Fruit fly (Drosophila melanogaster) whole organism, embryonic: ENCODE results near the gene tinc.

Experiments
- Awh ChIP-seq: fragments of 200-800 bp; sonication (Bioruptor generic); IDR thresholded peaks from 2 replicates; pipeline ENCODE4, ENCODE4 v1.3.6; 2022; ENCODE audit warnings: missing biosample characterization, missing genetic modification characterization
- CG10147 ChIP-seq: fragments of 200-800 bp; sonication (Bioruptor generic); optimal IDR thresholded peaks from 2 replicates; lab custom pipeline; 2019; ENCODE audit warnings: missing biosample characterization, mild to moderate bottlenecking, missing genetic modification characterization, moderate library complexity
- CG10431 ChIP-seq: fragments of 200-800 bp; sonication (Bioruptor generic); optimal IDR thresholded peaks from 3 replicates; lab custom pipeline; 2018; ENCODE audit warnings: missing biosample characterization, mild to moderate bottlenecking, missing genetic modification characterization
- CG10462 ChIP-seq: fragments of 200-800 bp; sonication (Bioruptor generic); optimal IDR thresholded peaks from 2 replicates; lab custom pipeline; 2016; ENCODE audit warnings: missing biosample characterization, missing genetic modification characterization
- CG12942 ChIP-seq: fragments of 200-800 bp; sonication (Bioruptor generic); optimal IDR thresholded peaks from 3 replicates; lab custom pipeline; 2016; ENCODE audit warnings: missing biosample characterization, missing genetic modification characterization
- CG13624 ChIP-seq: fragments of 200-800 bp; sonication (Bioruptor generic); optimal IDR thresholded peaks from 2 replicates; lab custom pipeline; 2016; ENCODE audit warnings: missing biosample characterization, missing genetic modification characterization
- CG14050 ChIP-seq: fragments of 200-800 bp; sonication (Bioruptor generic); IDR thresholded peaks from 3 replicates; pipeline ENCODE4 v1.3.6; 2022; ENCODE audit warnings: missing biosample characterization, missing genetic modification characterization
- CG1603 ChIP-seq: fragments of 200-800 bp; sonication (Bioruptor generic); optimal IDR thresholded peaks from 2 replicates; lab custom pipeline; 2019; ENCODE audit warnings: missing biosample characterization, mild to moderate bottlenecking, missing genetic modification characterization, moderate library complexity
- CG17359 ChIP-seq: fragments of 200-800 bp; sonication (Bioruptor generic); optimal IDR thresholded peaks from 3 replicates; lab custom pipeline; 2018; ENCODE audit warnings: missing biosample characterization, mild to moderate bottlenecking, missing genetic modification characterization, moderate library complexity
- CG18619 ChIP-seq: fragments of 200-800 bp; sonication (Bioruptor generic); optimal IDR thresholded peaks from 3 replicates; lab custom pipeline; 2017; ENCODE audit warnings: missing biosample characterization, mild to moderate bottlenecking, missing genetic modification characterization
- CG2875 ChIP-seq: fragments of 200-800 bp; sonication (Bioruptor generic); optimal IDR thresholded peaks from 2 replicates; lab custom pipeline; 2017; ENCODE audit warnings: missing biosample characterization, mild to moderate bottlenecking, missing genetic modification characterization, missing genetic modification reagents
- CG32767 ChIP-seq: fragments of 200-800 bp; sonication (Bioruptor generic); IDR thresholded peaks from 2 replicates; pipeline ENCODE4 v1.3.6; 2022; ENCODE audit warnings: missing biosample characterization, missing genetic modification characterization
- CG4328 ChIP-seq: fragments of 200-800 bp; sonication (Bioruptor generic); optimal IDR thresholded peaks from 3 replicates; lab custom pipeline; 2017; ENCODE audit warnings: missing biosample characterization, missing genetic modification reagents, missing genetic modification characterization
- CG4360 ChIP-seq: fragments of 200-800 bp; sonication (Bioruptor generic); IDR thresholded peaks from 2 replicates; pipeline ENCODE4 v1.3.6; 2022; ENCODE audit warnings: missing biosample characterization, missing genetic modification characterization
- CG7987 ChIP-seq: fragments of 200-800 bp; sonication (Bioruptor generic); optimal IDR thresholded peaks from 2 replicates; lab custom pipeline; 2018; ENCODE audit warnings: missing biosample characterization, mild to moderate bottlenecking, missing genetic modification characterization, moderate library complexity
- CG9876 ChIP-seq: fragments of 200-800 bp; sonication (Bioruptor generic); optimal IDR thresholded peaks from 2 replicates; lab custom pipeline; 2016; ENCODE audit warnings: missing biosample characterization, missing genetic modification characterization
- CG9932 ChIP-seq: fragments of 200-800 bp; sonication (Bioruptor generic); IDR thresholded peaks from 2 replicates; pipeline ENCODE4 v1.3.6; 2022; ENCODE audit warnings: missing biosample characterization, missing genetic modification characterization
- D19B ChIP-seq: fragments of 200-800 bp; sonication (Bioruptor generic); optimal IDR thresholded peaks from 2 replicates; lab custom pipeline; 2017; ENCODE audit warnings: missing biosample characterization, mild to moderate bottlenecking, missing genetic modification characterization
- ERR ChIP-seq: fragments of 200-800 bp; sonication (Bioruptor generic); optimal IDR thresholded peaks from 2 replicates; lab custom pipeline; 2016; ENCODE audit warnings: missing biosample characterization, missing genetic modification characterization
- Eip74EF ChIP-seq, 2 experiments: fragments of 200-800 bp in 1 of 2; fragments of >200 bp in 1 of 2; sonication (Bioruptor generic) in 1 of 2; optimal IDR thresholded peaks; 2 replicates each; lab custom pipeline; 2017 to 2019; ENCODE audit warnings: missing biosample characterization in 2 of 2, missing genetic modification characterization in 2 of 2, mild to moderate bottlenecking in 1 of 2, moderate library complexity in 1 of 2
- Fer1 ChIP-seq: fragments of 200-800 bp; sonication (Bioruptor generic); optimal IDR thresholded peaks from 2 replicates; lab custom pipeline; 2017; ENCODE audit warnings: missing biosample characterization, mild to moderate bottlenecking, missing genetic modification characterization
- GATAe ChIP-seq: fragments of 200-800 bp; sonication (Bioruptor generic); conservative IDR thresholded peaks from 2 replicates; pipeline ENCODE4 v1.3.6; 2022; ENCODE audit warnings: missing biosample characterization, missing genetic modification characterization
- HLH4C ChIP-seq: fragments of 200-800 bp; sonication (Bioruptor generic); IDR thresholded peaks from 3 replicates; pipeline ENCODE4 v1.3.6; 2022; ENCODE audit warnings: missing biosample characterization, missing genetic modification characterization; ENCODE audit not compliant: partially characterized antibody
- HLH54F ChIP-seq: fragments of 200-800 bp; sonication (Bioruptor generic); optimal IDR thresholded peaks from 3 replicates; lab custom pipeline; 2016; ENCODE audit warnings: missing biosample characterization, missing genetic modification characterization
- Hand ChIP-seq: fragments of 200-800 bp; sonication (Bioruptor generic); optimal IDR thresholded peaks from 2 replicates; lab custom pipeline; 2017; ENCODE audit warnings: mild to moderate bottlenecking, missing biosample characterization, missing genetic modification reagents, missing genetic modification characterization
- Six4 ChIP-seq: fragments of 200-800 bp; sonication (Bioruptor generic); optimal IDR thresholded peaks from 2 replicates; lab custom pipeline; 2016; ENCODE audit warnings: missing biosample characterization, missing genetic modification characterization
- Trl ChIP-seq, 3 experiments: fragments of >200 bp in 2 of 3; fragments of 200-800 bp in 1 of 3; sonication (Bioruptor generic) in 1 of 3; optimal IDR thresholded peaks; 2 replicates in 1 of 3; 3 replicates in 2 of 3; lab custom pipeline; 2016 to 2017; ENCODE audit warnings: missing biosample characterization in 1 of 3, missing genetic modification characterization in 1 of 3
- ab ChIP-seq: fragments of 200-800 bp; sonication (Bioruptor generic); optimal IDR thresholded peaks from 2 replicates; lab custom pipeline; 2016; ENCODE audit warnings: missing biosample characterization, missing genetic modification characterization
- amos ChIP-seq: fragments of 200-800 bp; sonication (Bioruptor generic); IDR thresholded peaks from 2 replicates; pipeline ENCODE4 v1.3.6; 2022; ENCODE audit warnings: missing biosample characterization, missing genetic modification characterization; ENCODE audit not compliant: partially characterized antibody
- ash1 ChIP-seq: fragments of 200-800 bp; sonication (Bioruptor generic); optimal IDR thresholded peaks from 2 replicates; lab custom pipeline; 2018; ENCODE audit warnings: missing biosample characterization, mild to moderate bottlenecking, missing genetic modification characterization
- br ChIP-seq: fragments of >200 bp; optimal IDR thresholded peaks from 2 replicates; lab custom pipeline; 2017
- crc ChIP-seq: fragments of 200-800 bp; sonication (Bioruptor generic); optimal IDR thresholded peaks from 2 replicates; lab custom pipeline; 2016; ENCODE audit warnings: missing biosample characterization, missing genetic modification characterization
- fd96Cb ChIP-seq: fragments of 200-800 bp; sonication (Bioruptor generic); optimal IDR thresholded peaks from 2 replicates; lab custom pipeline; 2018; ENCODE audit warnings: missing biosample characterization, mild to moderate bottlenecking, missing genetic modification characterization, moderate library complexity
- inv ChIP-seq: fragments of 200-800 bp; sonication (Bioruptor generic); IDR thresholded peaks from 2 replicates; pipeline ENCODE4 v1.3.6; 2022; ENCODE audit warnings: missing biosample characterization, missing genetic modification characterization; ENCODE audit not compliant: partially characterized antibody
- jumu ChIP-seq: fragments of 200-800 bp; sonication (Bioruptor generic); optimal IDR thresholded peaks from 3 replicates; lab custom pipeline; 2016; ENCODE audit warnings: missing biosample characterization, missing genetic modification characterization
- lbe ChIP-seq: fragments of 200-800 bp; sonication (Bioruptor generic); optimal IDR thresholded peaks from 2 replicates; lab custom pipeline; 2016; ENCODE audit warnings: missing biosample characterization, mild to moderate bottlenecking, missing genetic modification characterization
- lilli ChIP-seq: fragments of 200-800 bp; sonication (Bioruptor generic); optimal IDR thresholded peaks from 3 replicates; lab custom pipeline; 2016; ENCODE audit warnings: missing biosample characterization, missing genetic modification characterization
- lov ChIP-seq, 2 experiments: fragments of 200-800 bp in 1 of 2; fragments of >200 bp in 1 of 2; sonication (Bioruptor generic) in 1 of 2; IDR thresholded peaks in 1 of 2; optimal IDR thresholded peaks in 1 of 2; 2 replicates in 1 of 2; 3 replicates in 1 of 2; pipeline versions ENCODE4 v1.3.6 to Lab custom; 2017 to 2022; ENCODE audit warnings: missing biosample characterization in 1 of 2, missing genetic modification characterization in 1 of 2
- p53 ChIP-seq: fragments of 200-800 bp; sonication (Bioruptor generic); optimal IDR thresholded peaks from 2 replicates; lab custom pipeline; 2016; ENCODE audit warnings: missing biosample characterization, missing genetic modification characterization
- peb ChIP-seq: fragments of 200-800 bp; sonication (Bioruptor generic); IDR thresholded peaks from 2 replicates; pipeline ENCODE4 v1.3.6; 2022; ENCODE audit warnings: missing biosample characterization, missing genetic modification characterization
- prd ChIP-seq, 3 experiments: fragments of >200 bp in 2 of 3; fragments of 200-800 bp in 1 of 3; sonication (Bioruptor generic) in 1 of 3; optimal IDR thresholded peaks in 2 of 3; IDR thresholded peaks in 1 of 3; 2 replicates in 2 of 3; 3 replicates in 1 of 3; pipeline versions ENCODE4 v1.3.6 to Lab custom; 2017 to 2022; ENCODE audit warnings: missing biosample characterization in 1 of 3, missing genetic modification characterization in 1 of 3
- psq ChIP-seq: fragments of 200-800 bp; sonication (Bioruptor generic); optimal IDR thresholded peaks from 2 replicates; lab custom pipeline; 2017; ENCODE audit warnings: missing biosample characterization, missing genetic modification characterization
- sc ChIP-seq, 3 experiments: fragments of >200 bp in 2 of 3; fragments of 200-800 bp in 1 of 3; sonication (Bioruptor generic) in 1 of 3; optimal IDR thresholded peaks; 2 replicates in 2 of 3; 3 replicates in 1 of 3; lab custom pipeline; 2017; ENCODE audit warnings: mild to moderate bottlenecking in 1 of 3, missing biosample characterization in 1 of 3, missing genetic modification characterization in 1 of 3, missing genetic modification reagents in 1 of 3
- tx ChIP-seq: fragments of 200-800 bp; sonication (Bioruptor generic); optimal IDR thresholded peaks from 2 replicates; lab custom pipeline; 2016; ENCODE audit warnings: missing biosample characterization, missing genetic modification characterization
- unpg ChIP-seq: fragments of 200-800 bp; sonication (Bioruptor generic); optimal IDR thresholded peaks from 3 replicates; lab custom pipeline; 2018; ENCODE audit warnings: missing biosample characterization, mild to moderate bottlenecking, missing genetic modification characterization, moderate library complexity
- vfl ChIP-seq: fragments of 200-800 bp; sonication (Bioruptor generic); optimal IDR thresholded peaks from 2 replicates; lab custom pipeline; 2016; ENCODE audit warnings: missing biosample characterization, missing genetic modification characterization
- zfh2 ChIP-seq: fragments of 200-800 bp; sonication (Bioruptor generic); optimal IDR thresholded peaks from 2 replicates; lab custom pipeline; 2016; ENCODE audit warnings: missing biosample characterization, missing genetic modification characterization

tinc gene

dm6 chr3R:17919108-17919882 is 108.0 kb downstream of the tinc start, which contains the start of gene cpo (continued):
- TF ChIP-seq inv (GFP tag; lab: Robert Waterston, UW) (no peak), vfl (GFP tag; lab: Kevin White, UChicago) (peak; percentile 18), CG4360 (GFP tag; lab: Robert Waterston, UW) (peak; percentile 58), jumu (GFP tag; lab: Kevin White, UChicago) (peak; percentile 35), ab (GFP tag; lab: Kevin White, UChicago) (no peak), CG10431 (peak; percentile 91), ERR (peak; percentile 9), p53 (GFP tag; lab: Kevin White, UChicago) (peak; percentile 47), Awh (peak; percentile 92), CG4328 (GFP tag; lab: Kevin White, UChicago) (peak; percentile 91), lov (optimal IDR thresholded peaks at IDR 0.05; lab: Kevin White, UChicago) (no peak), lov (GFP tag; IDR thresholded peaks at IDR 0.05; lab: Robert Waterston, UW) (peak; percentile 98), GATAe (GFP tag; lab: Robert Waterston, UW) (peak; percentile 59; the same call in 1 of the 2 replicates), CG7987 (peak; percentile 97), CG10462 (GFP tag; lab: Kevin White, UChicago) (peak; percentile 3), HLH54F (peak; percentile 69), lilli (GFP tag; lab: Kevin White, UChicago) (peak; percentile 29), CG10147 (peak; percentile 82), Six4 (peak; percentile 66), fd96Cb (tag; lab: Kevin White, UChicago) (peak; percentile 66), unpg (GFP tag; lab: Kevin White, UChicago) (peak; percentile 91), sc (optimal IDR thresholded peaks at IDR 0.05; lab: Kevin White, UChicago) (no peak), sc (GFP tag; optimal IDR thresholded peaks at IDR 0.05; lab: Kevin White, UChicago) (peak; percentile 90), lbe (GFP tag; lab: Kevin White, UChicago) (no peak), HLH4C (no peak), ash1 (peak; percentile 87), CG17359 (tag; lab: Kevin White, UChicago) (peak; percentile 87), CG9876 (GFP tag; lab: Kevin White, UChicago) (peak; percentile 76), Fer1 (peak; percentile 95), Trl (optimal IDR thresholded peaks at IDR 0.05; lab: Kevin White, UChicago) (peak; percentile 40 to 56), Trl (GFP tag; optimal IDR thresholded peaks at IDR 0.05; lab: Kevin White, UChicago) (peak; percentile 75), zfh2 (GFP tag; lab: Kevin White, UChicago) (peak; percentile 57), CG14050 (peak; percentile 84), tx (peak; percentile 53), D19B (GFP tag; lab: Kevin White, UChicago) (peak; percentile 83), CG32767 (GFP tag; lab: Robert Waterston, UW) (peak; percentile 67), amos (GFP tag; lab: Robert Waterston, UW) (no peak), Hand (GFP tag; lab: Kevin White, UChicago) (peak; percentile 77), Eip74EF (GFP tag; optimal IDR thresholded peaks at IDR 0.05; lab: Kevin White, UChicago) (no peak), CG18619 (GFP tag; lab: Kevin White, UChicago) (peak; percentile 95), psq (GFP tag; lab: Kevin White, UChicago) (peak; percentile 81), CG2875 (GFP tag; lab: Kevin White, UChicago) (peak; percentile 94), br (lab: Kevin White, UChicago) (no peak), peb (GFP tag; lab: Robert Waterston, UW) (peak; percentile 67; the same call in 1 of the 2 replicates), CG12942 (GFP tag; lab: Kevin White, UChicago) (peak; percentile 64), crc (GFP tag; lab: Kevin White, UChicago) (peak; percentile 38), prd (optimal IDR thresholded peaks at IDR 0.05; lab: Kevin White, UChicago) (no peak), prd (GFP tag; IDR thresholded peaks at IDR 0.05; lab: Robert Waterston, UW) (peak; percentile 60), CG13624 (GFP tag; lab: Kevin White, UChicago) (peak; percentile 81), CG9932 (peak; percentile 66), CG1603 (tag; lab: Kevin White, UChicago) (peak; percentile 93)
